Worm (Caenorhabditis elegans) whole organism, L2 larva: ENCODE measurements around the gene pid-1.

Experiments
- C34F6.9 ChIP-seq: fragments of 150-350 bp; optimal IDR thresholded peaks from 2 replicates; lab custom pipeline; 2014; ENCODE audit warnings: missing biosample characterization, missing genetic modification characterization
- F13H6.1 ChIP-seq: sonication (generic microtip); optimal IDR thresholded peaks from 2 replicates; lab custom pipeline; 2016; ENCODE audit warnings: missing genetic modification characterization, missing compliant biosample characterization
- R02D3.7 ChIP-seq: fragments of 150-350 bp; optimal IDR thresholded peaks from 2 replicates; lab custom pipeline; 2014; ENCODE audit warnings: missing biosample characterization, missing genetic modification characterization
- Y55F3AM.14 ChIP-seq: fragments of 200-800 bp; sonication (Bioruptor generic); optimal IDR thresholded peaks from 2 replicates; lab custom pipeline; 2018; ENCODE audit warnings: mild to moderate bottlenecking, missing genetic modification characterization, missing compliant biosample characterization
- ZK546.5 ChIP-seq: sonication (generic microtip); optimal IDR thresholded peaks from 2 replicates; lab custom pipeline; 2017; ENCODE audit warnings: missing biosample characterization, missing genetic modification characterization
- alr-1 ChIP-seq: fragments of 150-350 bp; optimal IDR thresholded peaks from 2 replicates; lab custom pipeline; 2014; ENCODE audit warnings: missing biosample characterization, missing genetic modification characterization
- aly-2 ChIP-seq: fragments of 150-350 bp; optimal IDR thresholded peaks from 2 replicates; lab custom pipeline; 2014; ENCODE audit warnings: missing biosample characterization, missing genetic modification characterization
- ama-1 ChIP-seq: fragments of 150-350 bp; optimal IDR thresholded peaks from 2 replicates; lab custom pipeline; 2018; ENCODE audit warnings: inconsistent platforms
- blmp-1 ChIP-seq: sonication (generic microtip); optimal IDR thresholded peaks from 2 replicates; lab custom pipeline; 2017; ENCODE audit warnings: missing genetic modification characterization, mild to moderate bottlenecking, missing compliant biosample characterization, antibody characterized with exemption, moderate library complexity; ENCODE audit not compliant: insufficient read depth
- ceh-16 ChIP-seq: fragments of 150-350 bp; optimal IDR thresholded peaks from 2 replicates; lab custom pipeline; 2014; ENCODE audit warnings: missing biosample characterization, missing genetic modification characterization
- ceh-82 ChIP-seq: fragments of 150-350 bp; optimal IDR thresholded peaks from 2 replicates; lab custom pipeline; 2014; ENCODE audit warnings: missing biosample characterization, missing genetic modification characterization
- crh-2 ChIP-seq: sonication (generic microtip); optimal IDR thresholded peaks from 2 replicates; lab custom pipeline; 2017; ENCODE audit warnings: missing biosample characterization, missing genetic modification characterization
- dmd-4 ChIP-seq: sonication (generic microtip); optimal IDR thresholded peaks from 2 replicates; lab custom pipeline; 2017; ENCODE audit warnings: missing biosample characterization, missing genetic modification characterization
- egl-27 ChIP-seq: sonication (generic microtip); optimal IDR thresholded peaks from 3 replicates; lab custom pipeline; 2017; ENCODE audit warnings: missing biosample characterization, missing genetic modification reagents, missing genetic modification characterization
- elt-1 ChIP-seq: fragments of 150-350 bp; optimal IDR thresholded peaks from 2 replicates; lab custom pipeline; 2014; ENCODE audit warnings: missing biosample characterization, missing genetic modification characterization
- elt-3 ChIP-seq: sonication (generic microtip); optimal IDR thresholded peaks from 2 replicates; lab custom pipeline; 2017; ENCODE audit warnings: missing biosample characterization, missing genetic modification characterization
- fos-1 ChIP-seq: fragments of 150-350 bp; optimal IDR thresholded peaks from 2 replicates; lab custom pipeline; 2014; ENCODE audit warnings: missing biosample characterization, missing genetic modification characterization
- gmeb-1 ChIP-seq: fragments of 150-350 bp; optimal IDR thresholded peaks from 2 replicates; lab custom pipeline; 2014; ENCODE audit warnings: missing biosample characterization, missing genetic modification characterization
- lin-11 ChIP-seq: fragments of 150-350 bp; sonication (generic microtip); optimal IDR thresholded peaks from 2 replicates; lab custom pipeline; 2014; ENCODE audit warnings: missing biosample characterization, missing genetic modification characterization, inconsistent platforms, mixed read lengths
- lin-13 ChIP-seq: fragments of 150-350 bp; optimal IDR thresholded peaks from 2 replicates; lab custom pipeline; 2014; ENCODE audit warnings: missing biosample characterization, missing genetic modification reagents, missing genetic modification characterization
- lin-39 ChIP-seq: fragments of 150-350 bp; optimal IDR thresholded peaks from 2 replicates; lab custom pipeline; 2014; ENCODE audit warnings: missing biosample characterization, missing genetic modification reagents, missing genetic modification characterization
- lsy-2 ChIP-seq, 2 experiments: fragments of 150-350 bp in 1 of 2; sonication (generic microtip) in 1 of 2; optimal IDR thresholded peaks; 2 replicates each; lab custom pipeline; 2014 to 2017; ENCODE audit warnings: missing biosample characterization in 2 of 2, missing genetic modification characterization in 2 of 2
- mab-5 ChIP-seq: fragments of 150-350 bp; optimal IDR thresholded peaks from 2 replicates; lab custom pipeline; 2014; ENCODE audit warnings: missing biosample characterization, missing genetic modification characterization
- mbf-1 ChIP-seq: sonication (generic microtip); optimal IDR thresholded peaks from 2 replicates; lab custom pipeline; 2017; ENCODE audit warnings: missing biosample characterization, missing genetic modification characterization
- mdl-1 ChIP-seq, 2 experiments: fragments of 150-350 bp in 1 of 2; sonication (generic microtip) in 1 of 2; optimal IDR thresholded peaks; 2 replicates each; lab custom pipeline; 2017; ENCODE audit warnings: missing biosample characterization in 2 of 2, missing genetic modification characterization in 2 of 2
- nhr-10 ChIP-seq: sonication (generic microtip); optimal IDR thresholded peaks from 2 replicates; lab custom pipeline; 2017; ENCODE audit warnings: missing biosample characterization, missing genetic modification characterization
- nhr-11 ChIP-seq: fragments of 150-350 bp; optimal IDR thresholded peaks from 2 replicates; lab custom pipeline; 2014; ENCODE audit warnings: missing biosample characterization, missing genetic modification characterization
- nhr-12 ChIP-seq: fragments of 150-350 bp; optimal IDR thresholded peaks from 2 replicates; lab custom pipeline; 2014; ENCODE audit warnings: missing biosample characterization, missing genetic modification characterization
- nhr-21 ChIP-seq: fragments of 150-350 bp; optimal IDR thresholded peaks from 2 replicates; lab custom pipeline; 2014; ENCODE audit warnings: missing biosample characterization, missing genetic modification characterization
- nhr-23 ChIP-seq: fragments of 150-350 bp; optimal IDR thresholded peaks from 2 replicates; lab custom pipeline; 2014; ENCODE audit warnings: missing biosample characterization, missing genetic modification reagents, missing genetic modification characterization
- nhr-237 ChIP-seq: fragments of 150-350 bp; optimal IDR thresholded peaks from 2 replicates; lab custom pipeline; 2014; ENCODE audit warnings: missing biosample characterization, missing genetic modification characterization
- nhr-25 ChIP-seq: fragments of 150-350 bp; sonication (generic microtip); optimal IDR thresholded peaks from 3 replicates; lab custom pipeline; 2014; ENCODE audit warnings: missing biosample characterization, missing genetic modification characterization
- nhr-6 ChIP-seq: fragments of 150-350 bp; optimal IDR thresholded peaks from 2 replicates; lab custom pipeline; 2014; ENCODE audit warnings: missing biosample characterization, missing genetic modification characterization
- nhr-77 ChIP-seq: fragments of 150-350 bp; optimal IDR thresholded peaks from 2 replicates; lab custom pipeline; 2014; ENCODE audit warnings: missing biosample characterization, missing genetic modification characterization
- peb-1 ChIP-seq: fragments of 150-350 bp; optimal IDR thresholded peaks from 2 replicates; lab custom pipeline; 2014; ENCODE audit warnings: missing biosample characterization, missing genetic modification characterization
- sem-4 ChIP-seq: fragments of 150-350 bp; optimal IDR thresholded peaks from 2 replicates; lab custom pipeline; 2014; ENCODE audit warnings: missing biosample characterization, missing genetic modification reagents, missing genetic modification characterization
- sma-3 ChIP-seq: sonication (generic microtip); optimal IDR thresholded peaks from 2 replicates; lab custom pipeline; 2016; ENCODE audit warnings: missing genetic modification reagents, missing genetic modification characterization, missing compliant biosample characterization
- sma-9 ChIP-seq, 2 experiments: fragments of 150-350 bp in 1 of 2; sonication (generic microtip) in 1 of 2; optimal IDR thresholded peaks; 2 replicates each; lab custom pipeline; 2014 to 2016; ENCODE audit warnings: missing genetic modification characterization in 2 of 2, mild to moderate bottlenecking in 1 of 2, missing biosample characterization in 1 of 2, missing compliant biosample characterization in 1 of 2, missing genetic modification reagents in 1 of 2, moderate library complexity in 1 of 2
- snpc-4 ChIP-seq: fragments of 150-350 bp; optimal IDR thresholded peaks from 2 replicates; lab custom pipeline; 2014; ENCODE audit warnings: missing biosample characterization, missing genetic modification characterization
- unc-39 ChIP-seq: fragments of 150-350 bp; optimal IDR thresholded peaks from 2 replicates; lab custom pipeline; 2014; ENCODE audit warnings: missing biosample characterization, missing genetic modification characterization
- unc-55 ChIP-seq: fragments of 150-350 bp; sonication (generic microtip); optimal IDR thresholded peaks from 3 replicates; lab custom pipeline; 2014; ENCODE audit warnings: missing biosample characterization, missing genetic modification reagents, missing genetic modification characterization
- unc-62 ChIP-seq: fragments of 150-350 bp; optimal IDR thresholded peaks from 2 replicates; lab custom pipeline; 2014; ENCODE audit warnings: missing biosample characterization, missing genetic modification reagents, missing genetic modification characterization
- zag-1 ChIP-seq: fragments of 150-350 bp; optimal IDR thresholded peaks from 2 replicates; lab custom pipeline; 2014; ENCODE audit warnings: missing biosample characterization, missing genetic modification characterization
- ztf-1 ChIP-seq: fragments of 200-800 bp; sonication (Bioruptor generic); conservative IDR thresholded peaks from 2 replicates; pipeline ENCODE4 v1.3.6; 2022; ENCODE audit warnings: missing genetic modification characterization, missing compliant biosample characterization
- ztf-11 ChIP-seq: sonication (generic microtip); optimal IDR thresholded peaks from 2 replicates; lab custom pipeline; 2017; ENCODE audit warnings: missing biosample characterization, missing genetic modification characterization
- ztf-4 ChIP-seq: fragments of 150-350 bp; optimal IDR thresholded peaks from 2 replicates; lab custom pipeline; 2014; ENCODE audit warnings: missing biosample characterization, missing genetic modification characterization

The pid-1 gene

DNA sequence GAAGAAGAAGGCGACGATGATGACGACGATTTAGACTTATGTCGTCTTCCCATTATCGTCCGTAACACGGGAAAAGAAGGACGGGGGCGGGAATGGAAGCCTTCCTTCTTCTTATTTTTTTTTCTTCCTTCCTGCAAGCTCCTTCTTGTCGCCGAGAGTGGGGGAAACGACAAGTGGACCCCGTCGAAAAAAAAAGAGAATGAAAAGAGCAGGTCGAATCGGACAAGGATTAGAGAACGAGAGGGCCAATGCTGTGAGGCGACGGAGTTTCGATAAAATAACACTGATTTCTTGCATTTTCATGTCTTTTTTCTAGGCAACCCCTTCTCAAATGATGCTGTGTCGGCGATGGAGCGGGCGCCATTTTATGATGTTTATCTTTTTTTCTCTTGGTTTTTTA, 39.2 kb downstream of the pid-1 start, which contains the start of gene pde-4:
Gene pde-4, minus strand, starts transcription at position 76 of the 400 bp plus-strand sequence.
- no peak for TF ChIP-seq elt-3 (tag; lab: Kevin White, UChicago)
- TF ChIP-seq lsy-2 (tag; optimal IDR thresholded peaks at IDR 0.05; lab: Kevin White, UChicago) = no peak
- TF ChIP-seq egl-27 (tag; lab: Kevin White, UChicago) = no peak
- no peak for TF ChIP-seq snpc-4 (tag; lab: Kevin White, UChicago)
- no peak for TF ChIP-seq ZK546.5
- TF ChIP-seq lin-11 (tag; lab: Kevin White, UChicago) = no peak
- no peak for TF ChIP-seq nhr-11 (tag; lab: Kevin White, UChicago)
- TF ChIP-seq lin-39 = no peak
- TF ChIP-seq ceh-82 = no peak
- no peak for TF ChIP-seq sma-9 (GFP tag; optimal IDR thresholded peaks at IDR 0.05; lab: Kevin White, UChicago)
- no peak for TF ChIP-seq sma-9 (tag; optimal IDR thresholded peaks at IDR 0.05; lab: Kevin White, UChicago)
- TF ChIP-seq nhr-6 (tag; lab: Kevin White, UChicago) = no peak
- TF ChIP-seq sma-3 (GFP tag; lab: Kevin White, UChicago) = no peak
- TF ChIP-seq mab-5 (tag; lab: Kevin White, UChicago) = no peak
- no peak for TF ChIP-seq F13H6.1 (tag; lab: Kevin White, UChicago)
- no peak for TF ChIP-seq Y55F3AM.14
- TF ChIP-seq mdl-1 (tag; optimal IDR thresholded peaks at IDR 0.05; lab: Kevin White, UChicago) = no peak
- TF ChIP-seq, all 48 proteins: peak for 0

DNA sequence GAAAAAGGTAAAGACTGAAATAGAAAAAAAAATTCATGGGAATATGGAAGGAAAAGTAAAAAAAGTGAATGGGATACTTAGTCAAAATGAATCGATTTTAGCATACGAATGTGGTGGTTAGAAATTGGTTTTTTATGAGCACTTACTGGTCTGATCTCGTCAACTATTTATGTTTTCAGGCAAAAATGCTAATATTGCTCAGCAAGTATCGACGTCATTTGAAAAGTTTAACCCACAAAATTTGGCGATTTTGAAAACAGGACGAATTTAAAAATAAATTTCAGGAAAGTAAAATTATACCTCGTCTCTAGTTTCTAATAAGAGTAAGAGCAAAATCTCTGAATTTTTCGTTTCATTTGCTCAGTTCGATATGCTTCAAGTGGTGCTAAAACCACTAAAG, 47.1 kb downstream of the pid-1 start:
- no peak for TF ChIP-seq nhr-25 (tag; lab: Kevin White, UChicago)
- TF ChIP-seq mab-5 (tag; lab: Kevin White, UChicago) = peak; percentile 0

DNA sequence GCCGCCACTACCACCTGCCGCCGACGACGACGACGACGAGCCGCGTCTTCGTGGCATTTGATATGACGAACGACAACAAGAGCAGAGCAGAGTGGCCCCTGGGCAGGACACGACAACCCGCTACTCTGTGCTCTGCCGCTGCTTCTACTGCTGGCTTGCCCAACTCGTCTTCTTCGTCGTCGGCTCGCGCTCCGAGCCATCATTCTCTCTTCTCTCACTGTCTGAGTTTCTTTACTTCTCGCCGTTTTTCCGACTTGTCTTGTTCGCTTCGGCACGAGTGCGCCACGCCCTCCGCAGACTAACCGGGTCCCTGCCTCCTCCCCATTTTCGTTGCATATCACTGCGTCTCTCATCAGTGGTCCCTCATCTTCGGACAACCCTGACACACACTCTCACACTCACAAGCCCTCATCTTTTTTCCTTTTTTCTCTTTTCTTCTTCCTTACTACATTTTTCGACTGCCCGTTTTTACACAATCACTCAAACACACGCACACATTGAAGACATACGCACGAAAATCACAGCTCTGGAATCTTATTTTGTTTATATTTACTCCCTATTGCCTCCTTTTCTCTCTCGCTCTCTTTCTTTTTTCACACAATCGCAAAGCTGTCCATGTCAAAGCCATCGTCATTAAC, 48.2 kb downstream of the pid-1 start:
- peak; percentile 67 for TF ChIP-seq mab-5 (tag; lab: Kevin White, UChicago)
- TF ChIP-seq sma-3 (GFP tag; lab: Kevin White, UChicago) = no peak
- no peak for TF ChIP-seq fos-1 (tag; lab: Kevin White, UChicago)
- TF ChIP-seq nhr-12 (tag; lab: Kevin White, UChicago) = no peak
- peak; percentile 33 for TF ChIP-seq lin-13
- no peak for TF ChIP-seq peb-1 (tag; lab: Kevin White, UChicago)
- peak; percentile 96 for TF ChIP-seq F13H6.1 (tag; lab: Kevin White, UChicago)
- peak; percentile 76 for TF ChIP-seq sma-9 (GFP tag; optimal IDR thresholded peaks at IDR 0.05; lab: Kevin White, UChicago)
- no peak for TF ChIP-seq sma-9 (tag; optimal IDR thresholded peaks at IDR 0.05; lab: Kevin White, UChicago)
- TF ChIP-seq nhr-237 (tag; lab: Kevin White, UChicago) = no peak
- TF ChIP-seq nhr-21 (tag; lab: Kevin White, UChicago) = peak; percentile 6
- peak; percentile 19 for TF ChIP-seq egl-27 (tag; lab: Kevin White, UChicago)
- no peak for TF ChIP-seq nhr-10 (tag; lab: Kevin White, UChicago)
- no peak for TF ChIP-seq ama-1 (lab: Kevin White, UChicago)
- peak; percentile 76 for TF ChIP-seq nhr-6 (tag; lab: Kevin White, UChicago)
- TF ChIP-seq elt-1 (tag; lab: Kevin White, UChicago) = no peak
- peak; percentile 83 for TF ChIP-seq C34F6.9
- TF ChIP-seq aly-2 (tag; lab: Kevin White, UChicago) = no peak
- no peak for TF ChIP-seq R02D3.7 (tag; lab: Kevin White, UChicago)
- TF ChIP-seq ztf-1 = no peak
- TF ChIP-seq ZK546.5 = no peak
- no peak for TF ChIP-seq dmd-4 (tag; lab: Kevin White, UChicago)
- no peak for TF ChIP-seq nhr-25 (tag; lab: Kevin White, UChicago)
- TF ChIP-seq ceh-82 = peak; percentile 46
- no peak for TF ChIP-seq lin-39
- peak; percentile 64 for TF ChIP-seq Y55F3AM.14
- no peak for TF ChIP-seq blmp-1
- peak; percentile 53 for TF ChIP-seq snpc-4 (tag; lab: Kevin White, UChicago)
- no peak for TF ChIP-seq ztf-11 (tag; lab: Kevin White, UChicago)
- TF ChIP-seq nhr-23 = no peak
- TF ChIP-seq lin-11 (tag; lab: Kevin White, UChicago) = peak; percentile 61
- no peak for TF ChIP-seq elt-3 (tag; lab: Kevin White, UChicago)
- no peak for TF ChIP-seq gmeb-1 (tag; lab: Kevin White, UChicago)
- no peak for TF ChIP-seq alr-1 (tag; lab: Kevin White, UChicago)
- TF ChIP-seq crh-2 (tag; lab: Kevin White, UChicago) = peak; percentile 71
- peak; percentile 32 for TF ChIP-seq ztf-4 (tag; lab: Kevin White, UChicago)
- TF ChIP-seq nhr-11 (tag; lab: Kevin White, UChicago) = no peak
- TF ChIP-seq zag-1 = peak; percentile 89
- no peak for TF ChIP-seq unc-39 (tag; lab: Kevin White, UChicago)
- TF ChIP-seq mdl-1 (tag; optimal IDR thresholded peaks at IDR 0.05; lab: Kevin White, UChicago) = peak; percentile 81 to 84
- TF ChIP-seq mbf-1 (tag; lab: Kevin White, UChicago) = no peak
- peak; percentile 72 for TF ChIP-seq unc-55 (GFP tag; lab: Kevin White, UChicago)
- TF ChIP-seq unc-62 (GFP tag; lab: Kevin White, UChicago) = no peak
- peak; percentile 71 for TF ChIP-seq sem-4 (tag; lab: Kevin White, UChicago)
- TF ChIP-seq nhr-77 (tag; lab: Kevin White, UChicago) = no peak
- TF ChIP-seq ceh-16 = no peak
